Worm (Caenorhabditis elegans): Measurements from ENCODE around the gene spp-4.

The spp-4 gene

ce11 chrX:7315329-7315728 is 3.2 kb downstream of the spp-4 start, which contains the start of gene spp-3 (continued):
- TF ChIP-seq mxl-3 (GFP tag; optimal IDR thresholded peaks at IDR 0.05) (peak; percentile 24), Y48G9A.11 (GFP tag; IDR thresholded peaks at IDR 0.05) (no peak), set-16 (GFP tag; IDR thresholded peaks at IDR 0.05) (no peak), hif-1 (tag; optimal IDR thresholded peaks at IDR 0.05) (no peak), skn-1 (tag; optimal IDR thresholded peaks at IDR 0.05) (no peak), tag-97 (GFP tag; IDR thresholded peaks at IDR 0.05) (no peak), lin-15B (tag; optimal IDR thresholded peaks at IDR 0.05) (no peak), ceh-32 (tag; optimal IDR thresholded peaks at IDR 0.05; ENCODE audit: poor library complexity) (no peak), ztf-11 (tag; optimal IDR thresholded peaks at IDR 0.05) (no peak), hlh-11 (tag; optimal IDR thresholded peaks at IDR 0.05) (peak; percentile 73), pqm-1 (tag; optimal IDR thresholded peaks at IDR 0.05) (peak; percentile 90), nhr-111 (GFP tag; optimal IDR thresholded peaks at IDR 0.05) (no peak), egl-43 (GFP tag; IDR thresholded peaks at IDR 0.05) (no peak), madf-5 (GFP tag; IDR thresholded peaks at IDR 0.05) (no peak), nhr-77 (tag; optimal IDR thresholded peaks at IDR 0.05) (peak; percentile 39), daf-12 (tag; optimal IDR thresholded peaks at IDR 0.05) (no peak), R02D3.7 (tag; optimal IDR thresholded peaks at IDR 0.05) (no peak), lin-1 (GFP tag; IDR thresholded peaks at IDR 0.05) (no peak), ctbp-1 (GFP tag; IDR thresholded peaks at IDR 0.05) (no peak), unc-39 (tag; optimal IDR thresholded peaks at IDR 0.05) (no peak), T20F7.1 (GFP tag; optimal IDR thresholded peaks at IDR 0.05) (peak; percentile 42), daf-16 (GFP tag; optimal IDR thresholded peaks at IDR 0.05) (peak in 1 of 2 experiments; percentile 43), daf-16 (tag; optimal IDR thresholded peaks at IDR 0.05) (peak; percentile 90), ceh-20 (GFP tag; IDR thresholded peaks at IDR 0.05) (no peak), ztf-7 (tag; optimal IDR thresholded peaks at IDR 0.05) (no peak), hlh-30 (tag; optimal IDR thresholded peaks at IDR 0.05; ENCODE audit: insufficient read depth) (peak; percentile 54), D1046.2 (GFP tag; IDR thresholded peaks at IDR 0.05) (no peak), ZK337.2 (GFP tag; IDR thresholded peaks at IDR 0.05) (no peak), dve-1 (tag; optimal IDR thresholded peaks at IDR 0.05; ENCODE audit: insufficient read depth) (peak; percentile 85), dmd-6 (GFP tag; IDR thresholded peaks at IDR 0.05) (peak; percentile 89), unc-130 (GFP tag; optimal IDR thresholded peaks at IDR 0.05) (no peak), Y5F2A.4 (GFP tag; optimal IDR thresholded peaks at IDR 0.05) (no peak), jun-1 (tag; optimal IDR thresholded peaks at IDR 0.05) (no peak), duxl-1 (tag; optimal IDR thresholded peaks at IDR 0.05; ENCODE audit: poor library complexity) (no peak), Y105C5A.15 (GFP tag; IDR thresholded peaks at IDR 0.05) (no peak), lsy-2 (tag; optimal IDR thresholded peaks at IDR 0.05) (peak in 1 of 2 experiments; percentile 67), mes-2 (tag; optimal IDR thresholded peaks at IDR 0.05; ENCODE audit: poor library complexity, severe bottlenecking) (peak; percentile 31), unc-62 (GFP tag; optimal IDR thresholded peaks at IDR 0.05 in 1 of 2) (no peak), unc-62 (tag; optimal IDR thresholded peaks at IDR 0.05) (no peak), mxl-2 (GFP tag; conservative IDR thresholded peaks at IDR 0.05) (no peak), nhr-10 (tag; optimal IDR thresholded peaks at IDR 0.05) (no peak), rbr-2 (tag; optimal IDR thresholded peaks at IDR 0.05) (no peak), F44E2.7 (GFP tag; IDR thresholded peaks at IDR 0.05) (no peak), nhr-102 (tag; optimal IDR thresholded peaks at IDR 0.05) (peak; percentile 56), F37D6.2 (tag; optimal IDR thresholded peaks at IDR 0.05) (no peak), dmd-9 (GFP tag; IDR thresholded peaks at IDR 0.05) (no peak)

Measured in whole organism, L4 larva.